Fruit fly (Drosophila melanogaster) whole organism, embryonic: ENCODE results near the gene Tdg.

Experiments
- Asciz ChIP-seq: fragments of 200-800 bp; sonication (Bioruptor generic); optimal IDR thresholded peaks from 2 replicates; lab custom pipeline; 2017; ENCODE audit warnings: missing biosample characterization, mild to moderate bottlenecking, missing genetic modification characterization, missing genetic modification reagents
- Awh ChIP-seq: fragments of 200-800 bp; sonication (Bioruptor generic); IDR thresholded peaks from 2 replicates; pipeline ENCODE4, ENCODE4 v1.3.6; 2022; ENCODE audit warnings: missing biosample characterization, missing genetic modification characterization
- CG10462 ChIP-seq: fragments of 200-800 bp; sonication (Bioruptor generic); optimal IDR thresholded peaks from 2 replicates; lab custom pipeline; 2016; ENCODE audit warnings: missing biosample characterization, missing genetic modification characterization
- CG10543 ChIP-seq: fragments of 200-800 bp; sonication (Bioruptor generic); optimal IDR thresholded peaks from 3 replicates; lab custom pipeline; 2017; ENCODE audit warnings: missing biosample characterization, mild to moderate bottlenecking, missing genetic modification characterization, moderate library complexity
- CG11696 ChIP-seq: fragments of 200-800 bp; sonication (Bioruptor generic); IDR thresholded peaks from 2 replicates; pipeline ENCODE4 v1.3.6; 2022; ENCODE audit warnings: missing biosample characterization, missing genetic modification characterization
- CG12299 ChIP-seq: fragments of 200-800 bp; sonication (Bioruptor generic); optimal IDR thresholded peaks from 2 replicates; lab custom pipeline; 2018; ENCODE audit warnings: missing biosample characterization, mild to moderate bottlenecking, missing genetic modification characterization
- CG12769 ChIP-seq: fragments of 200-800 bp; sonication (Bioruptor generic); optimal IDR thresholded peaks from 2 replicates; lab custom pipeline; 2019; ENCODE audit warnings: missing biosample characterization, mild to moderate bottlenecking, missing genetic modification characterization, moderate library complexity
- CG17802 ChIP-seq: fragments of 200-800 bp; sonication (Bioruptor generic); optimal IDR thresholded peaks from 2 replicates; lab custom pipeline; 2018; ENCODE audit warnings: missing biosample characterization, mild to moderate bottlenecking, missing genetic modification characterization, moderate library complexity
- CG18476 ChIP-seq: fragments of 200-800 bp; sonication (Bioruptor generic); optimal IDR thresholded peaks from 2 replicates; lab custom pipeline; 2016; ENCODE audit warnings: missing biosample characterization, mild to moderate bottlenecking, missing genetic modification characterization
- CG2712 ChIP-seq: fragments of 200-800 bp; optimal IDR thresholded peaks from 3 replicates; lab custom pipeline; 2019; ENCODE audit warnings: missing biosample characterization, mild to moderate bottlenecking, missing genetic modification characterization, moderate library complexity
- CG34376 ChIP-seq: fragments of 200-800 bp; sonication (Bioruptor generic); optimal IDR thresholded peaks from 2 replicates; lab custom pipeline; 2018; ENCODE audit warnings: missing biosample characterization, mild to moderate bottlenecking, missing genetic modification characterization
- CG3838 ChIP-seq: fragments of 200-800 bp; sonication (Bioruptor generic); optimal IDR thresholded peaks from 3 replicates; lab custom pipeline; 2016; ENCODE audit warnings: missing biosample characterization, missing genetic modification characterization
- CG43689 ChIP-seq: fragments of 200-800 bp; sonication (Bioruptor generic); IDR thresholded peaks from 2 replicates; pipeline ENCODE4 v1.3.6; 2022; ENCODE audit warnings: missing biosample characterization, missing genetic modification characterization
- CG4707 ChIP-seq: fragments of 200-800 bp; sonication (Bioruptor generic); optimal IDR thresholded peaks from 2 replicates; lab custom pipeline; 2018; ENCODE audit warnings: missing biosample characterization, mild to moderate bottlenecking, missing genetic modification characterization, moderate library complexity
- CG4820 ChIP-seq: fragments of 200-800 bp; sonication (Bioruptor generic); optimal IDR thresholded peaks from 3 replicates; lab custom pipeline; 2016; ENCODE audit warnings: missing biosample characterization, missing genetic modification characterization
- CG5180 ChIP-seq: fragments of 200-800 bp; sonication (Bioruptor generic); optimal IDR thresholded peaks from 3 replicates; lab custom pipeline; 2017; ENCODE audit warnings: missing biosample characterization, missing genetic modification characterization, mild to moderate bottlenecking, moderate library complexity, missing genetic modification reagents
- CG7271 ChIP-seq: fragments of 200-800 bp; sonication (Bioruptor generic); optimal IDR thresholded peaks from 2 replicates; lab custom pipeline; 2018; ENCODE audit warnings: missing biosample characterization, mild to moderate bottlenecking, missing genetic modification characterization, moderate library complexity
- CG7556 ChIP-seq: fragments of 200-800 bp; sonication (Bioruptor generic); optimal IDR thresholded peaks from 2 replicates; lab custom pipeline; 2017; ENCODE audit warnings: missing biosample characterization, mild to moderate bottlenecking, missing genetic modification characterization
- CG7839 ChIP-seq: fragments of 200-800 bp; sonication (Bioruptor generic); optimal IDR thresholded peaks from 3 replicates; lab custom pipeline; 2018; ENCODE audit warnings: missing biosample characterization, mild to moderate bottlenecking, missing genetic modification characterization, moderate library complexity
- CG7928 ChIP-seq: fragments of 200-800 bp; sonication (Bioruptor generic); optimal IDR thresholded peaks from 2 replicates; lab custom pipeline; 2017; ENCODE audit warnings: missing biosample characterization, mild to moderate bottlenecking, missing genetic modification characterization
- CG8281 ChIP-seq: fragments of 200-800 bp; sonication (Bioruptor generic); optimal IDR thresholded peaks from 2 replicates; lab custom pipeline; 2018; ENCODE audit warnings: missing biosample characterization, mild to moderate bottlenecking, missing genetic modification characterization, moderate library complexity
- CG8388 ChIP-seq: fragments of 200-800 bp; sonication (Bioruptor generic); optimal IDR thresholded peaks from 2 replicates; lab custom pipeline; 2019; ENCODE audit warnings: missing biosample characterization, mild to moderate bottlenecking, missing genetic modification characterization, moderate library complexity
- CG9437 ChIP-seq: fragments of 200-800 bp; sonication (Bioruptor generic); optimal IDR thresholded peaks from 2 replicates; lab custom pipeline; 2018; ENCODE audit warnings: missing biosample characterization, mild to moderate bottlenecking, missing genetic modification characterization
- CG9876 ChIP-seq: fragments of 200-800 bp; sonication (Bioruptor generic); optimal IDR thresholded peaks from 2 replicates; lab custom pipeline; 2016; ENCODE audit warnings: missing biosample characterization, missing genetic modification characterization
- CHES-1-like ChIP-seq: fragments of 200-800 bp; sonication (Bioruptor generic); optimal IDR thresholded peaks from 2 replicates; lab custom pipeline; 2016; ENCODE audit warnings: missing biosample characterization, missing genetic modification characterization
- CkIIα-i1 ChIP-seq: fragments of 200-800 bp; sonication (Bioruptor generic); IDR thresholded peaks from 2 replicates; pipeline ENCODE4 v1.3.6; 2022; ENCODE audit warnings: missing biosample characterization, missing genetic modification characterization
- Dip2 ChIP-seq: fragments of 200-800 bp; sonication (Bioruptor generic); IDR thresholded peaks from 2 replicates; pipeline ENCODE4 v1.3.6; 2022; ENCODE audit warnings: missing biosample characterization, missing genetic modification characterization
- Doc3 ChIP-seq: fragments of 200-800 bp; sonication (Bioruptor generic); IDR thresholded peaks from 3 replicates; pipeline ENCODE4 v1.3.6; 2022; ENCODE audit warnings: missing biosample characterization, missing genetic modification characterization; ENCODE audit not compliant: partially characterized antibody
- Dref ChIP-seq: fragments of 200-800 bp; sonication (Bioruptor generic); IDR thresholded peaks from 2 replicates; pipeline ENCODE4 v1.3.6; 2022; ENCODE audit warnings: missing biosample characterization, missing genetic modification characterization
- E2f2 ChIP-seq: fragments of 200-800 bp; sonication (Bioruptor generic); IDR thresholded peaks from 2 replicates; pipeline ENCODE4 v1.3.6; 2022; ENCODE audit warnings: missing biosample characterization, missing genetic modification characterization
- Eip74EF ChIP-seq, 2 experiments: fragments of 200-800 bp in 1 of 2; fragments of >200 bp in 1 of 2; sonication (Bioruptor generic) in 1 of 2; optimal IDR thresholded peaks; 2 replicates each; lab custom pipeline; 2017 to 2019; ENCODE audit warnings: missing biosample characterization in 2 of 2, missing genetic modification characterization in 2 of 2, mild to moderate bottlenecking in 1 of 2, moderate library complexity in 1 of 2
- Fer1 ChIP-seq: fragments of 200-800 bp; sonication (Bioruptor generic); optimal IDR thresholded peaks from 2 replicates; lab custom pipeline; 2017; ENCODE audit warnings: missing biosample characterization, mild to moderate bottlenecking, missing genetic modification characterization
- H2.0 ChIP-seq: fragments of 200-800 bp; sonication (Bioruptor generic); IDR thresholded peaks from 2 replicates; pipeline ENCODE4 v1.3.6; 2022; ENCODE audit warnings: missing biosample characterization, missing genetic modification characterization
- Lpt ChIP-seq: fragments of >200 bp; optimal IDR thresholded peaks from 2 replicates; lab custom pipeline; 2018; ENCODE audit warnings: missing biosample characterization, missing genetic modification characterization
- Mrtf ChIP-seq: fragments of 200-800 bp; sonication (Bioruptor generic); IDR thresholded peaks from 3 replicates; pipeline ENCODE4 v1.3.6; 2022; ENCODE audit warnings: missing biosample characterization, missing genetic modification characterization
- NFAT ChIP-seq: fragments of 200-800 bp; sonication (Bioruptor generic); IDR thresholded peaks from 2 replicates; pipeline ENCODE4 v1.3.6; 2022; ENCODE audit warnings: missing biosample characterization, missing genetic modification characterization
- Oli ChIP-seq: fragments of 200-800 bp; sonication (Bioruptor generic); optimal IDR thresholded peaks from 2 replicates; lab custom pipeline; 2018; ENCODE audit warnings: missing biosample characterization, mild to moderate bottlenecking, missing genetic modification characterization, moderate library complexity
- Poxn ChIP-seq: fragments of 200-800 bp; sonication (Bioruptor generic); IDR thresholded peaks from 2 replicates; pipeline ENCODE4 v1.3.6; 2022; ENCODE audit warnings: missing biosample characterization, missing genetic modification characterization
- Sry-δ ChIP-seq: fragments of 200-800 bp; sonication (Bioruptor generic); optimal IDR thresholded peaks from 2 replicates; lab custom pipeline; 2016; ENCODE audit warnings: missing biosample characterization, missing genetic modification characterization
- TFAM ChIP-seq: fragments of 200-800 bp; sonication (Bioruptor generic); optimal IDR thresholded peaks from 2 replicates; lab custom pipeline; 2017; ENCODE audit warnings: missing biosample characterization, missing genetic modification characterization, inconsistent platforms
- Xbp1 ChIP-seq: fragments of 200-800 bp; sonication (Bioruptor generic); optimal IDR thresholded peaks from 3 replicates; lab custom pipeline; 2016; ENCODE audit warnings: missing biosample characterization, mild to moderate bottlenecking, missing genetic modification characterization
- ase ChIP-seq: fragments of 200-800 bp; sonication (Bioruptor generic); IDR thresholded peaks from 3 replicates; pipeline ENCODE4 v1.3.6; 2022; ENCODE audit warnings: missing biosample characterization, missing genetic modification characterization
- dm ChIP-seq: fragments of 200-800 bp; sonication (Bioruptor generic); optimal IDR thresholded peaks from 3 replicates; lab custom pipeline; 2016; ENCODE audit warnings: missing biosample characterization, missing genetic modification characterization
- emc ChIP-seq: fragments of 200-800 bp; sonication (Bioruptor generic); optimal IDR thresholded peaks from 2 replicates; lab custom pipeline; 2016; ENCODE audit warnings: missing biosample characterization, missing genetic modification characterization
- fd3F ChIP-seq: fragments of 200-800 bp; sonication (Bioruptor generic); optimal IDR thresholded peaks from 2 replicates; lab custom pipeline; 2018; ENCODE audit warnings: missing biosample characterization, mild to moderate bottlenecking, missing genetic modification characterization, moderate library complexity
- hbn ChIP-seq: fragments of 200-800 bp; sonication (Bioruptor generic); IDR thresholded peaks from 2 replicates; pipeline ENCODE4 v1.3.6; 2022; ENCODE audit warnings: missing biosample characterization, missing genetic modification characterization; ENCODE audit not compliant: partially characterized antibody
- oc ChIP-seq: fragments of 200-800 bp; sonication (Bioruptor generic); optimal IDR thresholded peaks from 2 replicates; lab custom pipeline; 2018; ENCODE audit warnings: missing biosample characterization, mild to moderate bottlenecking, missing genetic modification characterization, moderate library complexity
- otp ChIP-seq: fragments of 200-800 bp; sonication (Bioruptor generic); IDR thresholded peaks from 3 replicates; pipeline ENCODE4, ENCODE4 v1.3.6; 2022; ENCODE audit warnings: missing biosample characterization, missing genetic modification characterization
- p53 ChIP-seq: fragments of 200-800 bp; sonication (Bioruptor generic); optimal IDR thresholded peaks from 2 replicates; lab custom pipeline; 2016; ENCODE audit warnings: missing biosample characterization, missing genetic modification characterization
- sens ChIP-seq: fragments of 200-800 bp; sonication (Bioruptor generic); peaks from one replicate; lab custom pipeline; 2016; ENCODE audit warnings: missing biosample characterization, missing genetic modification characterization
- unpg ChIP-seq: fragments of 200-800 bp; sonication (Bioruptor generic); optimal IDR thresholded peaks from 3 replicates; lab custom pipeline; 2018; ENCODE audit warnings: missing biosample characterization, mild to moderate bottlenecking, missing genetic modification characterization, moderate library complexity
- wor ChIP-seq: fragments of 200-800 bp; sonication (Bioruptor generic); IDR thresholded peaks from 2 replicates; pipeline ENCODE4 v1.3.6; 2022; ENCODE audit warnings: missing biosample characterization, missing genetic modification characterization

Tdg gene

dm6 chr4:558456-558855 is 802 bp upstream of the Tdg start (continued):
- TF ChIP-seq CG18476 (GFP tag; lab: Kevin White, UChicago) (no peak), H2.0 (no peak), CHES-1-like (GFP tag; lab: Kevin White, UChicago) (no peak), dm (no peak), CG2712 (no peak), CG10462 (GFP tag; lab: Kevin White, UChicago) (no peak), ase (GFP tag; lab: Robert Waterston, UW) (no peak), hbn (GFP tag; lab: Robert Waterston, UW) (no peak), CG4820 (no peak), Sry-δ (no peak), CG7839 (no peak), sens (peak; percentile 69), Oli (tag; lab: Kevin White, UChicago) (no peak), CG9437 (no peak), Mrtf (GFP tag; lab: Robert Waterston, UW) (no peak), Lpt (GFP tag; lab: Kevin White, UChicago) (no peak), CG4707 (GFP tag; lab: Kevin White, UChicago) (no peak), Poxn (GFP tag; lab: Robert Waterston, UW) (no peak), Eip74EF (GFP tag; optimal IDR thresholded peaks at IDR 0.05; lab: Kevin White, UChicago) (no peak), fd3F (GFP tag; lab: Kevin White, UChicago) (peak; percentile 29), CG8388 (GFP tag; lab: Kevin White, UChicago) (no peak), CG7928 (no peak), CkIIα-i1 (GFP tag; lab: Robert Waterston, UW) (no peak), Xbp1 (GFP tag; lab: Kevin White, UChicago) (no peak), otp (no peak), p53 (GFP tag; lab: Kevin White, UChicago) (no peak), Dip2 (no peak), CG7556 (GFP tag; lab: Kevin White, UChicago) (no peak), CG10543 (GFP tag; lab: Kevin White, UChicago) (no peak), TFAM (GFP tag; lab: Kevin White, UChicago) (no peak), CG3838 (GFP tag; lab: Kevin White, UChicago) (no peak), unpg (GFP tag; lab: Kevin White, UChicago) (no peak), Dref (no peak), E2f2 (GFP tag; lab: Robert Waterston, UW) (no peak), CG17802 (tag; lab: Kevin White, UChicago) (no peak), Fer1 (GFP tag; lab: Kevin White, UChicago) (peak; percentile 57), CG8281 (tag; lab: Kevin White, UChicago) (no peak), Asciz (GFP tag; lab: Kevin White, UChicago) (peak; percentile 1), CG7271 (tag; lab: Kevin White, UChicago) (no peak), CG34376 (GFP tag; lab: Kevin White, UChicago) (peak; percentile 24), CG9876 (no peak), wor (GFP tag; lab: Robert Waterston, UW) (no peak), Doc3 (no peak), oc (tag; lab: Kevin White, UChicago) (no peak), emc (no peak), CG11696 (GFP tag; lab: Robert Waterston, UW) (no peak), CG12299 (tag; lab: Kevin White, UChicago) (no peak), CG43689 (GFP tag; lab: Robert Waterston, UW) (no peak), CG5180 (GFP tag; lab: Kevin White, UChicago) (no peak), CG12769 (tag; lab: Kevin White, UChicago) (peak; percentile 72), Awh (no peak), NFAT (no peak)
